Fruit fly (Drosophila melanogaster) whole organism: ENCODE data around the gene CG5381.

Source experiments
- CG8478 ChIP-seq: fragments of >200 bp; optimal IDR thresholded peaks from 2 replicates; lab custom pipeline; 2018; ENCODE audit warnings: inconsistent platforms
- Dll ChIP-seq: fragments of >200 bp; optimal IDR thresholded peaks from 2 replicates; lab custom pipeline; 2017
- EcR ChIP-seq, 2 experiments: fragments of >200 bp; optimal IDR thresholded peaks; 2 replicates each; lab custom pipeline; 2017; ENCODE audit warnings: missing biosample characterization in 2 of 2, missing genetic modification characterization in 2 of 2, missing genetic modification reagents in 2 of 2
- pan ChIP-seq: fragments of >200 bp; optimal IDR thresholded peaks from 2 replicates; lab custom pipeline; 2017
- psq ChIP-seq: fragments of >200 bp; optimal IDR thresholded peaks from 2 replicates; lab custom pipeline; 2017
- usp ChIP-seq: fragments of >200 bp; optimal IDR thresholded peaks from 2 replicates; lab custom pipeline; 2017; ENCODE audit warnings: missing biosample characterization, missing genetic modification characterization, mixed read lengths

CG5381 gene

DNA sequence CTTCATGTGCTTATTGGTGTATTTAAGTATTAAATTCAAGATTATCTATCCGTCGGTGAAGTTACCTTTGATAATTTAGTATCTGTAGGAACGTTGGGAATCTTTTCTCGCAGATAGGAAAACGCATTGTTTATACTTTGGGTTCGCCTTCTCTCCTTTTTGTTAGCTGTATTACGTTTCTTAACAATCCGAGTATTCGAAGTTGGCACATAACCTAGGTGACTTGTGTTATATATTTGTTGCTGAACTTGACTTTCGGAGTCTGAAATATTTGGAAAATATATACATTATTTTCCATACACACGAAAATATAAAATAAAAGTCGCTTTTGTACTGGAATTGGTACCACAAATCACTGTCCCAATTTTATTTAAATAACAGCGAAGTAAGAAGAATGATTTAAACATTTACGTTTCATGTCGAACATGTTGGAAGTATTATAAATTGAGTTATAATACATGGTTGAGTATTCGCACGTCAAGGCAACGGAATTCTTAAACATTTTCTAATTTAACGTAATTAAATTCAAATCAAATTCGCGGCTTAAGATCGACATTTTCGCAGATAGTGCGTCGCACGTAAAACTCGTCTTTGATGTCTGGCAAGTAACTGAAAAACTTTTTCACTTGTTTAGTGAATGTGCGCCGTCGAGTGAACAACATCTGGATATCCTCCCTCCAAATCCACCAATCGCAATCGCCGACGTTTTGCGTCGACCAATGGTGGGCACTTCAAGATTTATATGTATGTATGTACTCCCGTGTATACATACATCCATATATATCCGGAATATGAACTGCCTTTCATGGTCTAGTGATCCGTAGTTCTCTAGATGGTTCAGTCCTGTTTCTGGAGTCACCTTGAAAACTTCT lies 27.9 kb downstream of the CG5381 start, which contains the start of gene Hand:
Gene Hand, minus strand, starts transcription at position 588 of the 872 bp plus-strand sequence.
- TF ChIP-seq Dll (lab: Kevin White, UChicago): no peak
- no peak for TF ChIP-seq psq (lab: Kevin White, UChicago)
- no peak for TF ChIP-seq EcR (GFP tag; optimal IDR thresholded peaks at IDR 0.05; lab: Kevin White, UChicago)
- no peak for TF ChIP-seq pan (lab: Kevin White, UChicago)
- no peak for TF ChIP-seq usp (GFP tag; lab: Kevin White, UChicago)
- no peak for TF ChIP-seq CG8478

DNA sequence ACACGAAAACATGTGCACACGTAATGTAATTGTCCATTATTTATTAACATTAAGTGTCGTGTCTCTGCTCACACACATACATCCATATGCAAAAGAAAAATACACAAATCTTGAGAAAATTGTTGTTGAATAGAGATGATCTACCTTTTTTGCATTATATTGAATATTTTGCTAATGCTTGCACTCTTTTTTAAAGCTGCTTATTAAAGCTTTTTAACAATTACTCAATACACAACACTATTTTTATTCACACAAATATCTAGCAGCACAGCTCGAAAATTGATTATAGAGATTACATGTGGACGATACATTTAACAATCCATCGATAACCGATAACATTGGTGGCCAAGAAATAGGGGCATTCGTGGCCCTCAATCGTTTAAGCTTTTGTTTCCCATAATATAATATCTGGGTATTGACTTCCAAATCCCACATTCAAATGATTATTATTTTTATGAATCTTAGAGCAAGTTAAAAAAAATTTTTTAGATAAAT lies 30.8 kb downstream of the CG5381 start, which contains the start of gene Ufd4:
Gene Ufd4, minus strand, starts transcription at position 300 of the 495 bp plus-strand sequence.
- TF ChIP-seq Dll (lab: Kevin White, UChicago): no peak
- no peak for TF ChIP-seq usp (GFP tag; lab: Kevin White, UChicago)
- no peak for TF ChIP-seq EcR (GFP tag; optimal IDR thresholded peaks at IDR 0.05; lab: Kevin White, UChicago)
- TF ChIP-seq CG8478: no peak
- TF ChIP-seq psq (lab: Kevin White, UChicago): no peak

DNA sequence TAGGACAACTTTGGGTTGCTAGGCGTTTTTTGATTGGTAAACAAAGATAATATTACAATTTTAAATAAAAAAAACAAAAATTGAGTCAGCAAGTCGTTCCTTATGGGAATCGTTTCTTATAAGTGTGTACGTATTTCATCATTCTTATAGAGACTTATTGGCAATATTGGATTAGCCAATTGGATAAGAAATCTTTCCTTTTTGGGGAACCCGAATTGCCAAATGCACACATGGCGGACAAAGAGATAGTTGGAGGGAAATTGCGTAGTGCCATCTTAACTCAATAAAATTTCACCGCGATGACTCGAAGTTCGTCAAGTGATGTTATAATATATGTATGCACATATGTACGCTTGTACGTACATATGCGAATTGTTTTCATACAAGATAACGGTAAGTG lies 31.6 kb downstream of the CG5381 start:
- TF ChIP-seq EcR (GFP tag; optimal IDR thresholded peaks at IDR 0.05; lab: Kevin White, UChicago) (no peak), pan (lab: Kevin White, UChicago) (no peak), CG8478 (no peak), usp (GFP tag; lab: Kevin White, UChicago) (no peak), Dll (lab: Kevin White, UChicago) (no peak), psq (lab: Kevin White, UChicago) (no peak)

- TF ChIP-seq pan (lab: Kevin White, UChicago): no peak
- no peak for TF ChIP-seq CG8478
- TF ChIP-seq Dll (lab: Kevin White, UChicago): no peak
Measured at dm6 chr2L:10280772-10281171, 42.1 kb downstream of the CG5381 start, which contains the start of gene CG34043. Gene CG34043, minus strand, starts transcription at chr2L:10280872.

DNA sequence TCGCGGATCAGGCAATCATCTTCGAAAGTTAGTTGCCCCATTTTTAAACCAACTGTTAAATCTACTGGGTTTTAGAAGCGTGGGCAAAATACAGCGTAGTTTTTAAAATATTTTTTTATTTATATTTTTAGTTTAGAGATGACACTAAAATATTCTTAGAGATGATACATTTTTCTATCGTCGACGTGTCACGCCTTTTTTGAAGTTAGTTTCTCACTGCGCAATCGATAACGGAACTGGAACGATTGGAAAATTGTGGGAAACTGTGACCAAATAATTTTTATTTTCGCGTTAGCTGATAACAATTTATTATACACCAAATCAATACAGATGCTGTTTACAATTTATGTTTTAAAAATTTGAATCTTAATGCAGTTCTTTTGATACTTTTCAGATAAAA lies 44.2 kb downstream of the CG5381 start, which contains the start of gene Utx:
Gene Utx, minus strand, starts transcription at position 154 of the 400 bp plus-strand sequence.
- no peak for TF ChIP-seq usp (GFP tag; lab: Kevin White, UChicago)
- TF ChIP-seq pan (lab: Kevin White, UChicago): no peak
- no peak for TF ChIP-seq EcR (GFP tag; optimal IDR thresholded peaks at IDR 0.05; lab: Kevin White, UChicago)
- TF ChIP-seq psq (lab: Kevin White, UChicago): no peak
- TF ChIP-seq Dll (lab: Kevin White, UChicago): no peak
- no peak for TF ChIP-seq CG8478

DNA sequence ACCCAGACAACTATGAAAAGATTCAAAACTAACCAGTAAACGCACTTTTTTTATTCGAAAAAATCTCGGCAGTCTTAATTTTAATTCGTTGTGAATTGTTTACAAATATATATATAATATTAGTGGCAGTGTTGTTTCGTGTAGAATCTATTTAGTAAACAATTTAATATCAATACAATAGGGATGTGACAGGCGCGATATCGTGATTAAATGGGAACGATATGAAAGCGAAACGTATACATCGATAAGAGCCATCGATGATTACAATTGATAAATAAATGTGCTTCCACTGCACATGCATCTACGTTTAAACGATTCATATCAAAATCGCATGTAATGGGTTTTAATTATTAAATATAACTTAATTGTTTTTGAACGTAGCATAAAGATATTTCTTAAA lies 45.5 kb downstream of the CG5381 start:
- TF ChIP-seq psq (lab: Kevin White, UChicago) (no peak), usp (GFP tag; lab: Kevin White, UChicago) (no peak), pan (lab: Kevin White, UChicago) (no peak), Dll (lab: Kevin White, UChicago) (no peak), CG8478 (no peak), EcR (GFP tag; optimal IDR thresholded peaks at IDR 0.05; lab: Kevin White, UChicago) (no peak)

DNA sequence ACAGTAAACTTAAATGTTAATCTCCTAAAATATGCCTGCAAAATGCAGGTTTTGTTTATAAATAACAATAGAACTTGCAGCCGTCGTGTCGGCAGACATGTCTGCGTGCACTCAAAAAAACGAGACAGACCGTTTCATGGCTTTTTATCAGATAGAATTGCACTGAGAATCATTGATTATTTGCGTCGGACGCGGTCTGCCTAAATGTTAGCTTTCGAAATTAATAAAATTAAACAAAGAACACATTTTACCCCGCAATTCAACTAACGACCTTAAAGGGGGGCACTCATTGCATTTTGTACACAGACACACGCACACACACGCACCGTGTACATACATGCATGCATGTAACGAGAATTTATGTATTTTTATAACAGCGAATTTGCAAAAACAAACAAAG lies 46.1 kb downstream of the CG5381 start:
- TF ChIP-seq EcR (GFP tag; optimal IDR thresholded peaks at IDR 0.05; lab: Kevin White, UChicago): no peak
- TF ChIP-seq Dll (lab: Kevin White, UChicago): no peak
- TF ChIP-seq psq (lab: Kevin White, UChicago): no peak
- no peak for TF ChIP-seq CG8478
- TF ChIP-seq usp (GFP tag; lab: Kevin White, UChicago): no peak
- no peak for TF ChIP-seq pan (lab: Kevin White, UChicago)

dm6 chr2L:10276436-10276835 lies 46.5 kb downstream of the CG5381 start:
- TF ChIP-seq pan (lab: Kevin White, UChicago) (no peak), Dll (lab: Kevin White, UChicago) (no peak), CG8478 (no peak), EcR (GFP tag; optimal IDR thresholded peaks at IDR 0.05; lab: Kevin White, UChicago) (no peak), psq (lab: Kevin White, UChicago) (no peak), usp (GFP tag; lab: Kevin White, UChicago) (no peak)

DNA sequence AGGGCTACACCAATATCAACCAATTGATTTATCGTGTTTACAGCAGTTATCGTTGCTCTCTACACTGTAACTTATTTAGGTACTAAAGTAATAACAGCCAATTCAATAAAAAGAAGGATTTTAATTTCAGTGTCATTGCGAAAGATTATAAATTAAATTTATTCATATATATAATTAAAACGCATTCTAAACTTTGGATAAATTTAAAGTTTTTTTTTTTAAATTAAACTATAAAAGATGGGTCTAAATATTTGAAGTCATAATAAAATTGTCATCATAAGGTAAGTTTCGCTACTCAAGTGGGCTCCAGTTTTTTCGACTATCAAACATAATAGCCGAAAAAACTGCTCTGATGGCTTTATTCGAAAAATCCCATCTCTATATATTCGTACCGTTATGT lies 50.7 kb downstream of the CG5381 start, which contains the start of gene trk:
Gene trk, minus strand, starts transcription at position 101 of the 400 bp plus-strand sequence.
- no peak for TF ChIP-seq EcR (GFP tag; optimal IDR thresholded peaks at IDR 0.05; lab: Kevin White, UChicago)
- TF ChIP-seq psq (lab: Kevin White, UChicago): no peak
- no peak for TF ChIP-seq CG8478
- no peak for TF ChIP-seq Dll (lab: Kevin White, UChicago)
- TF ChIP-seq pan (lab: Kevin White, UChicago): no peak
- no peak for TF ChIP-seq usp (GFP tag; lab: Kevin White, UChicago)

DNA sequence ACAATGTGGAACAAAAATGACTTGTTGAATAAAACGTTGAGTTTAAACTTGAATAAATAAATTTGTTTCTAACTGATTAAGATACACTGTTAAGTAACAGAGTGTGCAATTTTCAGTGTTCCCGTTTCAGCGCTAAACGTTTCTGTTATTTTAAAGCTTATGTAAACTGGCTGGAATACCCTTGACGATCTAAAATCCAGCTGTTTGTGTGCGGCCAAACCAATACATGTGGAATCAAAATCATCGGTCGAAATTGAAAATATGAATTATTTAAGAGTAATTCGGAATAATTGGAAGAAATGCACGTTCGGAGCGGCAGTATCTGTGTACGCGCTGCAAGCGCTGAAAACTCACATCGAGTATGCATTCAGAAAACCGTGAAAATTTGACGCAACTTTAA lies 53.0 kb downstream of the CG5381 start, which contains the start of gene Mulk:
Gene Mulk, plus strand, starts transcription at position 198 of the 400 bp plus-strand sequence.
- TF ChIP-seq pan (lab: Kevin White, UChicago): no peak
- no peak for TF ChIP-seq psq (lab: Kevin White, UChicago)

dm6 chr2L:10268688-10269087 lies 54.2 kb downstream of the CG5381 start, which contains the start of gene CG4957:
Gene CG4957, plus strand, starts transcription at chr2L:10268872.
- TF ChIP-seq usp (GFP tag; lab: Kevin White, UChicago): no peak
- TF ChIP-seq EcR (GFP tag; optimal IDR thresholded peaks at IDR 0.05; lab: Kevin White, UChicago): no peak
- TF ChIP-seq pan (lab: Kevin White, UChicago): no peak
- no peak for TF ChIP-seq Dll (lab: Kevin White, UChicago)
- no peak for TF ChIP-seq CG8478
- no peak for TF ChIP-seq psq (lab: Kevin White, UChicago)
